Worm (Caenorhabditis elegans): ENCODE results near the gene srxa-8.

DNA sequence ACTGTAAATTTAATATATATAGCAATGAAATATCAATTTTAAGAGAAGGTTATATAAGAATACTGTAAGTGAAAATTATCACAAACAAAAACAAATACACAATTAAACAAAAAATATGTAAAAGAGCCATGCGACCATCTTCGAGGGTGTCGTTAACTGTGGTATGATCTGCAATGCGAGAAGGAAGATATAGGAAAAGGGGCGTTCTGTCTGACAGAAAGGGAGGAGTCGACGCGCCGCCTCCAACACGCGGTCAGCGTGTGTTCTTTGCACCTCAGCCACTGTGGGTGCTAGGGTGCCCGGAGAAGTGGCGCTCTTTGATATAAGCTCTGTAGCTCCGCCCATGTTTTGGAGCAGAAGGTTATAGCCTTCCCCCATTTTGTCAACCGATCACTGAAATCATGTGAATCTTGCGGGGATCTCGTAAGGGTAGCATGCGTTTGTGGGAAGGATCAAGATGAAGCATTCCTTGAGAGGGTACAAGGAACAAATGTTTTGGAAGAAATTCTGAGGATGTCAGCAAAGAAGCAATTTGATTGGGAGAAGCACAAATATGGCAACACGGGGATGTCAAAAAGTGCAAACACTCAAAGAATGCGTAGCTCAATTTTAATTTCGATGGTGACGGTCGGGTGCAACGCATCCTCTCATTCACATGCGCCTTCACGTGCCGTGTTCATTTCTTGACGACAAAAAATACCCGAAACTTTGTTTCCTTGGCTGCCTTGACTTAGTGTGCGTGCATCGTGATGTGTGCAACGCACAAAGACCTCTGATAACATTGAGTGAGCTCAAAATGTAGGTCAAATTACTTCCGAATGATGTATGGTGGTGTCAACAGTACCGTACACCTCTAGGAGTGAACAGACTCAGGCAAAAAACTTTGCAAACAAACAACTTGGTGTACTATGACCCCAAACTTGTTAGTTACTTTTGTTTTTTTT lies 42.4 kb upstream of the srxa-8 start, which contains the start of gene mxl-3:
- no peak for TF ChIP-seq sma-3 (GFP tag; optimal IDR thresholded peaks at IDR 0.05)
- no peak for TF ChIP-seq ztf-4 (tag; optimal IDR thresholded peaks at IDR 0.05)
- TF ChIP-seq unc-39 (tag; optimal IDR thresholded peaks at IDR 0.05), result no peak
- TF ChIP-seq nhr-77 (tag; optimal IDR thresholded peaks at IDR 0.05), result no peak
- no peak for TF ChIP-seq crh-2 (tag; optimal IDR thresholded peaks at IDR 0.05)
- peak; percentile 44 for TF ChIP-seq nhr-25 (tag; optimal IDR thresholded peaks at IDR 0.05)
- no peak for TF ChIP-seq ZK546.5 (tag; optimal IDR thresholded peaks at IDR 0.05)
- TF ChIP-seq mdl-1 (tag; optimal IDR thresholded peaks at IDR 0.05), result peak in 1 of 2 experiments; percentile 11

All from whole organism, L2 larva.